Worm (Caenorhabditis elegans) whole organism, L3 larva: ENCODE results near the gene denn-4.
A peak's percentile ranks its signal among the peaks of the same experiment; 100 is the strongest.

Source experiments
- elt-3 ChIP-seq, 3 experiments: fragments of 150-350 bp in 1 of 3; sonication (generic microtip) in 2 of 3; optimal IDR thresholded peaks; 2 replicates in 2 of 3; 4 replicates in 1 of 3; lab custom pipeline; 2014 to 2017; ENCODE audit warnings: missing biosample characterization in 3 of 3, missing genetic modification characterization in 3 of 3
- nfya-1 ChIP-seq: sonication (generic microtip); optimal IDR thresholded peaks from 2 replicates; lab custom pipeline; 2017; ENCODE audit warnings: missing genetic modification characterization, mild to moderate bottlenecking, missing compliant biosample characterization, antibody characterized with exemption, moderate library complexity; ENCODE audit not compliant: insufficient read depth

DNA sequence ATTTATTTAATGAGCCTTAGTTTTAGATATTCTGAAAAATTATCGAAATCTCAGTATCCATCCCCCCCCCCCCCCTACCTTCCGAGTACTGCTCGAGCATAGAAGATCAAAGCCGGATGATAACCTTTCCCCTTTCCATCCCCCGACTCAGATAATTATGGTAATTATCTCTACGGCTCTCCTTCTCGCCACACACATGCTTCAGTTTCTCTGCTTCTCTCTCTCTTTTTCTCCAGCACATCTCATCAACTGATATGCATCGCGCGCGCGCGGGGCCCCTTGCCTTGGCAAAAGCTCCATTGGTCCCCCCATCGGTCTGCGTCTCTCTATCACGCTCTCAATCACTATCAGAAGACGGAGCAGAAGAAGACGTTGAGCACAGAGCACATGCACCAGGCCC, 17.1 kb upstream of the denn-4 start:
- no peak for TF ChIP-seq elt-3 (tag; optimal IDR thresholded peaks at IDR 0.05; lab: Kevin White, UChicago)
- peak; percentile 45 for TF ChIP-seq nfya-1 (tag; lab: Kevin White, UChicago)
